Fruit fly (Drosophila melanogaster) S2 (cell line): ENCODE data around the gene CG17186.

Experiments
- CG8478 ChIP-seq: fragments of >200 bp; optimal IDR thresholded peaks from 2 replicates; lab custom pipeline; 2018
- CTCF ChIP-seq, 2 experiments: fragments of >200 bp; optimal IDR thresholded peaks; 2 replicates each; lab custom pipeline; 2018

dm6 chr3R:19858017-19858659 is 19.2 kb downstream of the CG17186 start:
- TF ChIP-seq CG8478 (lab: Kevin White, UChicago) = no peak
- TF ChIP-seq CTCF (optimal IDR thresholded peaks at IDR 0.05; lab: Kevin White, UChicago) = no peak
